Fruit fly (Drosophila melanogaster) whole organism, embryonic: Measurements from ENCODE around the gene Ctu2.

Source experiments
- CG10209 ChIP-seq: fragments of 200-800 bp; sonication (Bioruptor generic); optimal IDR thresholded peaks from 3 replicates; lab custom pipeline; 2017; ENCODE audit warnings: missing biosample characterization, mild to moderate bottlenecking, missing genetic modification characterization, missing genetic modification reagents
- CG11723 ChIP-seq: fragments of 200-800 bp; sonication (Bioruptor generic); optimal IDR thresholded peaks from 2 replicates; lab custom pipeline; 2017; ENCODE audit warnings: missing biosample characterization, mild to moderate bottlenecking, missing genetic modification characterization
- CG12299 ChIP-seq: fragments of 200-800 bp; sonication (Bioruptor generic); optimal IDR thresholded peaks from 2 replicates; lab custom pipeline; 2018; ENCODE audit warnings: missing biosample characterization, mild to moderate bottlenecking, missing genetic modification characterization
- CG13296 ChIP-seq: fragments of 200-800 bp; sonication (Bioruptor generic); optimal IDR thresholded peaks from 3 replicates; lab custom pipeline; 2018; ENCODE audit warnings: missing biosample characterization, mild to moderate bottlenecking, missing genetic modification characterization
- CG14441 ChIP-seq: fragments of 200-800 bp; sonication (Bioruptor generic); IDR thresholded peaks from 2 replicates; pipeline ENCODE4 v1.3.6; 2022; ENCODE audit warnings: missing biosample characterization, missing genetic modification characterization
- CG14667 ChIP-seq: fragments of 200-800 bp; sonication (Bioruptor generic); IDR thresholded peaks from 2 replicates; pipeline ENCODE4 v1.3.6; 2022; ENCODE audit warnings: missing biosample characterization, missing genetic modification characterization
- CG14710 ChIP-seq: fragments of 200-800 bp; sonication (Bioruptor generic); optimal IDR thresholded peaks from 3 replicates; lab custom pipeline; 2019; ENCODE audit warnings: missing biosample characterization, mild to moderate bottlenecking, missing genetic modification characterization, moderate library complexity
- CG15011 ChIP-seq: fragments of 200-800 bp; sonication (Bioruptor generic); optimal IDR thresholded peaks from 3 replicates; lab custom pipeline; 2018; ENCODE audit warnings: missing biosample characterization, mild to moderate bottlenecking, missing genetic modification characterization
- CG15696 ChIP-seq: fragments of 200-800 bp; sonication (Bioruptor generic); optimal IDR thresholded peaks from 2 replicates; lab custom pipeline; 2019; ENCODE audit warnings: missing biosample characterization, mild to moderate bottlenecking, missing genetic modification characterization, moderate library complexity
- CG17186 ChIP-seq: fragments of 200-800 bp; sonication (Bioruptor generic); optimal IDR thresholded peaks from 3 replicates; lab custom pipeline; 2017; ENCODE audit warnings: missing biosample characterization, missing genetic modification reagents, missing genetic modification characterization
- CG17359 ChIP-seq: fragments of 200-800 bp; sonication (Bioruptor generic); optimal IDR thresholded peaks from 3 replicates; lab custom pipeline; 2018; ENCODE audit warnings: missing biosample characterization, mild to moderate bottlenecking, missing genetic modification characterization, moderate library complexity
- CG1832 ChIP-seq: fragments of 200-800 bp; sonication (Bioruptor generic); optimal IDR thresholded peaks from 2 replicates; lab custom pipeline; 2017; ENCODE audit warnings: missing biosample characterization, mild to moderate bottlenecking, missing genetic modification characterization, inconsistent platforms
- CG34224 ChIP-seq: fragments of 200-800 bp; sonication (Bioruptor generic); IDR thresholded peaks from 3 replicates; pipeline ENCODE4 v1.3.6; 2022; ENCODE audit warnings: missing biosample characterization, missing genetic modification characterization; ENCODE audit not compliant: partially characterized antibody
- CG4282 ChIP-seq: fragments of 200-800 bp; sonication (Bioruptor generic); optimal IDR thresholded peaks from 2 replicates; lab custom pipeline; 2016; ENCODE audit warnings: missing biosample characterization, missing genetic modification characterization
- CG7839 ChIP-seq: fragments of 200-800 bp; sonication (Bioruptor generic); optimal IDR thresholded peaks from 3 replicates; lab custom pipeline; 2018; ENCODE audit warnings: missing biosample characterization, mild to moderate bottlenecking, missing genetic modification characterization, moderate library complexity
- CG7963 ChIP-seq: fragments of 200-800 bp; sonication (Bioruptor generic); IDR thresholded peaks from 3 replicates; pipeline ENCODE4 v1.3.6; 2022; ENCODE audit warnings: missing biosample characterization, missing genetic modification characterization; ENCODE audit not compliant: partially characterized antibody
- CG8290 ChIP-seq, 3 experiments: fragments of 200-800 bp; sonication (Bioruptor generic); optimal IDR thresholded peaks; 2 replicates each; lab custom pipeline; 2016 to 2019; ENCODE audit warnings: missing biosample characterization in 3 of 3, missing genetic modification characterization in 3 of 3, mild to moderate bottlenecking in 2 of 3, moderate library complexity in 1 of 3
- CG9609 ChIP-seq: fragments of 200-800 bp; sonication (Bioruptor generic); optimal IDR thresholded peaks from 3 replicates; lab custom pipeline; 2016; ENCODE audit warnings: missing biosample characterization, missing genetic modification characterization
- CTCF ChIP-seq: fragments of 200-800 bp; sonication (Bioruptor generic); optimal IDR thresholded peaks from 2 replicates; lab custom pipeline; 2017; ENCODE audit warnings: missing biosample characterization, mild to moderate bottlenecking, missing genetic modification characterization, moderate library complexity
- Dbx ChIP-seq: fragments of 200-800 bp; sonication (Bioruptor generic); IDR thresholded peaks from 3 replicates; pipeline ENCODE4 v1.3.6; 2022; ENCODE audit warnings: missing biosample characterization, missing genetic modification characterization
- Dip3 ChIP-seq: fragments of 200-800 bp; sonication (Bioruptor generic); optimal IDR thresholded peaks from 3 replicates; lab custom pipeline; 2016; ENCODE audit warnings: missing biosample characterization, missing genetic modification characterization
- E2f1 ChIP-seq: fragments of 200-800 bp; sonication (Bioruptor generic); IDR thresholded peaks from 2 replicates; pipeline ENCODE4 v1.3.6; 2022; ENCODE audit warnings: missing biosample characterization, missing genetic modification characterization
- Gsc ChIP-seq: fragments of 200-800 bp; sonication (Bioruptor generic); IDR thresholded peaks from 2 replicates; pipeline ENCODE4 v1.3.6; 2022; ENCODE audit warnings: missing biosample characterization, missing genetic modification characterization
- H15 ChIP-seq: fragments of 200-800 bp; sonication (Bioruptor generic); IDR thresholded peaks from 3 replicates; pipeline ENCODE4 v1.3.6; 2022; ENCODE audit warnings: missing biosample characterization, missing genetic modification characterization
- Hr3 ChIP-seq: fragments of 200-800 bp; sonication (Bioruptor generic); optimal IDR thresholded peaks from 3 replicates; lab custom pipeline; 2016; ENCODE audit warnings: missing biosample characterization, missing genetic modification characterization
- Lhr ChIP-seq: fragments of 200-800 bp; sonication (Bioruptor generic); optimal IDR thresholded peaks from 3 replicates; lab custom pipeline; 2017; ENCODE audit warnings: mild to moderate bottlenecking, missing biosample characterization, missing genetic modification reagents, missing genetic modification characterization
- Pdp1 ChIP-seq, 2 experiments: fragments of 200-800 bp; sonication (Bioruptor generic); optimal IDR thresholded peaks; 3 replicates each; lab custom pipeline; 2016; ENCODE audit warnings: missing biosample characterization in 2 of 2, missing genetic modification characterization in 2 of 2, mild to moderate bottlenecking in 1 of 2, moderate library complexity in 1 of 2
- Scr ChIP-seq: fragments of 200-800 bp; sonication (Bioruptor generic); IDR thresholded peaks from 2 replicates; pipeline ENCODE4 v1.3.6; 2022; ENCODE audit warnings: missing biosample characterization, missing genetic modification characterization; ENCODE audit not compliant: partially characterized antibody
- Trl ChIP-seq, 3 experiments: fragments of >200 bp in 2 of 3; fragments of 200-800 bp in 1 of 3; sonication (Bioruptor generic) in 1 of 3; optimal IDR thresholded peaks; 2 replicates in 1 of 3; 3 replicates in 2 of 3; lab custom pipeline; 2016 to 2017; ENCODE audit warnings: missing biosample characterization in 1 of 3, missing genetic modification characterization in 1 of 3
- Xbp1 ChIP-seq: fragments of 200-800 bp; sonication (Bioruptor generic); optimal IDR thresholded peaks from 3 replicates; lab custom pipeline; 2016; ENCODE audit warnings: missing biosample characterization, mild to moderate bottlenecking, missing genetic modification characterization
- aop ChIP-seq: fragments of 200-800 bp; sonication (Bioruptor generic); IDR thresholded peaks from 2 replicates; pipeline ENCODE4 v1.3.6; 2022; ENCODE audit warnings: missing biosample characterization, missing genetic modification characterization
- ato ChIP-seq: fragments of 200-800 bp; sonication (Bioruptor generic); IDR thresholded peaks from 2 replicates; pipeline ENCODE4 v1.3.6; 2022; ENCODE audit warnings: missing biosample characterization, missing genetic modification characterization; ENCODE audit not compliant: partially characterized antibody
- cad ChIP-seq: fragments of >200 bp; optimal IDR thresholded peaks from 2 replicates; lab custom pipeline; 2017; ENCODE audit warnings: missing biosample characterization, missing genetic modification characterization
- dan ChIP-seq: fragments of 200-800 bp; sonication (Bioruptor generic); IDR thresholded peaks from 2 replicates; pipeline ENCODE4 v1.3.6; 2022; ENCODE audit warnings: missing biosample characterization, missing genetic modification characterization
- dm ChIP-seq: fragments of 200-800 bp; sonication (Bioruptor generic); optimal IDR thresholded peaks from 3 replicates; lab custom pipeline; 2016; ENCODE audit warnings: missing biosample characterization, missing genetic modification characterization
- fd64A ChIP-seq: fragments of 200-800 bp; sonication (Bioruptor generic); optimal IDR thresholded peaks from 3 replicates; lab custom pipeline; 2018; ENCODE audit warnings: missing biosample characterization, mild to moderate bottlenecking, missing genetic modification characterization
- fd96Cb ChIP-seq: fragments of 200-800 bp; sonication (Bioruptor generic); optimal IDR thresholded peaks from 2 replicates; lab custom pipeline; 2018; ENCODE audit warnings: missing biosample characterization, mild to moderate bottlenecking, missing genetic modification characterization, moderate library complexity
- hb ChIP-seq: fragments of 200-800 bp; sonication (Bioruptor generic); IDR thresholded peaks from 3 replicates; pipeline ENCODE4 v1.3.6; 2022; ENCODE audit warnings: missing biosample characterization, missing genetic modification characterization; ENCODE audit not compliant: partially characterized antibody
- kay ChIP-seq: fragments of 200-800 bp; sonication (Bioruptor generic); optimal IDR thresholded peaks from 2 replicates; lab custom pipeline; 2016; ENCODE audit warnings: missing biosample characterization, missing genetic modification characterization
- ken ChIP-seq: fragments of 200-800 bp; sonication (Bioruptor generic); IDR thresholded peaks from 3 replicates; pipeline ENCODE4 v1.3.6; 2022; ENCODE audit warnings: missing biosample characterization, missing genetic modification characterization
- kni ChIP-seq: fragments of 200-800 bp; sonication (Bioruptor generic); optimal IDR thresholded peaks from 3 replicates; lab custom pipeline; 2017; ENCODE audit warnings: mild to moderate bottlenecking, missing biosample characterization, missing genetic modification reagents, missing genetic modification characterization
- lilli ChIP-seq: fragments of 200-800 bp; sonication (Bioruptor generic); optimal IDR thresholded peaks from 3 replicates; lab custom pipeline; 2016; ENCODE audit warnings: missing biosample characterization, missing genetic modification characterization
- nmo ChIP-seq: fragments of 200-800 bp; sonication (Bioruptor generic); optimal IDR thresholded peaks from 2 replicates; lab custom pipeline; 2018; ENCODE audit warnings: missing biosample characterization, mild to moderate bottlenecking, missing genetic modification characterization, moderate library complexity
- odd ChIP-seq: fragments of 200-800 bp; sonication (Bioruptor generic); optimal IDR thresholded peaks from 2 replicates; lab custom pipeline; 2017; ENCODE audit warnings: missing biosample characterization, mild to moderate bottlenecking, missing genetic modification characterization
- pita ChIP-seq: fragments of 200-800 bp; sonication (Bioruptor generic); optimal IDR thresholded peaks from 2 replicates; lab custom pipeline; 2017; ENCODE audit warnings: missing biosample characterization, mild to moderate bottlenecking, missing genetic modification characterization
- pros ChIP-seq: fragments of 200-800 bp; sonication (Bioruptor generic); optimal IDR thresholded peaks from 3 replicates; lab custom pipeline; 2019; ENCODE audit warnings: missing biosample characterization, mild to moderate bottlenecking, missing genetic modification characterization, moderate library complexity
- tgo ChIP-seq: fragments of 200-800 bp; sonication (Bioruptor generic); IDR thresholded peaks from 3 replicates; pipeline ENCODE4 v1.3.6; 2022; ENCODE audit warnings: missing biosample characterization, missing genetic modification characterization
- zfh1 ChIP-seq: fragments of 200-800 bp; sonication (Bioruptor generic); IDR thresholded peaks from 3 replicates; pipeline ENCODE4 v1.3.6; 2022; ENCODE audit warnings: missing biosample characterization, missing genetic modification characterization

The Ctu2 gene

dm6 chr2L:19452535-19453317 is 40.3 kb downstream of the Ctu2 start (continued):
- peak; percentile 32 for TF ChIP-seq CG7839 (tag; lab: Kevin White, UChicago)
- TF ChIP-seq cad (GFP tag; lab: Kevin White, UChicago): no peak
- TF ChIP-seq Dip3 (GFP tag; lab: Kevin White, UChicago): peak; percentile 34
- TF ChIP-seq lilli (GFP tag; lab: Kevin White, UChicago): peak; percentile 40
- no peak for TF ChIP-seq kay
- no peak for TF ChIP-seq CG12299 (tag; lab: Kevin White, UChicago)
- no peak; the same call in 1 of the 2 replicates for TF ChIP-seq Scr
- TF ChIP-seq CG15696 (tag; lab: Kevin White, UChicago): no peak
- peak; percentile 56 for TF ChIP-seq CG14441
- TF ChIP-seq H15 (GFP tag; lab: Robert Waterston, UW): no peak
- peak; percentile 22 to 51 for TF ChIP-seq Pdp1 (GFP tag; optimal IDR thresholded peaks at IDR 0.05; lab: Kevin White, UChicago)
- TF ChIP-seq CG17186 (GFP tag; lab: Kevin White, UChicago): no peak
- no peak for TF ChIP-seq CG10209 (GFP tag; lab: Kevin White, UChicago)
- TF ChIP-seq CG13296 (GFP tag; lab: Kevin White, UChicago): peak; percentile 2
- TF ChIP-seq zfh1 (GFP tag; lab: Robert Waterston, UW): no peak
- no peak for TF ChIP-seq Lhr
- TF ChIP-seq CG8290 (GFP tag; optimal IDR thresholded peaks at IDR 0.05; lab: Kevin White, UChicago): no peak
- TF ChIP-seq CG8290 (tag; optimal IDR thresholded peaks at IDR 0.05; lab: Kevin White, UChicago): no peak
- TF ChIP-seq ato: no peak
- no peak for TF ChIP-seq CG4282
- peak; percentile 26 for TF ChIP-seq CTCF (GFP tag; lab: Kevin White, UChicago)
- peak; percentile 21; the same call in 2 of the 3 replicates for TF ChIP-seq CG34224 (GFP tag; lab: Robert Waterston, UW)
- no peak for TF ChIP-seq fd64A
- TF ChIP-seq CG7963 (GFP tag; lab: Robert Waterston, UW): 0 out of 3 replicates have a peak, but pooled peaks have one; percentile 17
- TF ChIP-seq pros (GFP tag; lab: Kevin White, UChicago): no peak
- TF ChIP-seq odd: peak; percentile 7
- peak; percentile 3 for TF ChIP-seq CG11723 (GFP tag; lab: Kevin White, UChicago)
- no peak for TF ChIP-seq fd96Cb (tag; lab: Kevin White, UChicago)
- peak; percentile 41 for TF ChIP-seq CG17359 (tag; lab: Kevin White, UChicago)
- no peak for TF ChIP-seq CG14710 (tag; lab: Kevin White, UChicago)
- TF ChIP-seq ken (GFP tag; lab: Robert Waterston, UW): 0 out of 3 replicates have a peak, but pooled peaks have one; percentile 52
- TF ChIP-seq hb (GFP tag; lab: Robert Waterston, UW): 0 out of 3 replicates have a peak, but pooled peaks have one; percentile 29
- peak; percentile 1 for TF ChIP-seq dm (GFP tag; lab: Kevin White, UChicago)
- TF ChIP-seq CG9609: no peak
- TF ChIP-seq Gsc (GFP tag; lab: Robert Waterston, UW): no peak
- TF ChIP-seq Trl (optimal IDR thresholded peaks at IDR 0.05; lab: Kevin White, UChicago): no peak
- peak; percentile 23 for TF ChIP-seq Trl (GFP tag; optimal IDR thresholded peaks at IDR 0.05; lab: Kevin White, UChicago)
- TF ChIP-seq Xbp1 (GFP tag; lab: Kevin White, UChicago): peak; percentile 5
- no peak for TF ChIP-seq kni
- TF ChIP-seq CG14667 (GFP tag; lab: Robert Waterston, UW): no peak
- no peak for TF ChIP-seq CG15011 (GFP tag; lab: Kevin White, UChicago)
- peak; percentile 36; the same call in 1 of the 3 replicates for TF ChIP-seq Dbx (GFP tag; lab: Robert Waterston, UW)
- no peak for TF ChIP-seq nmo (GFP tag; lab: Kevin White, UChicago)
- TF ChIP-seq dan (GFP tag; lab: Robert Waterston, UW): no peak
- TF ChIP-seq tgo: no peak
- TF ChIP-seq Hr3 (GFP tag; lab: Kevin White, UChicago): peak; percentile 21
- no peak for TF ChIP-seq aop (GFP tag; lab: Robert Waterston, UW)
- no peak for TF ChIP-seq pita (GFP tag; lab: Kevin White, UChicago)
- 0 out of 2 replicates have a peak, but pooled peaks have one; percentile 33 for TF ChIP-seq E2f1 (GFP tag; lab: Robert Waterston, UW)
- TF ChIP-seq CG1832: no peak
